Fruit fly (Drosophila melanogaster) whole organism, prepupa: ENCODE data around the gene Rrp45.

Source experiments
- Blimp-1 ChIP-seq: fragments of 200-800 bp; sonication (Bioruptor generic); optimal IDR thresholded peaks from 3 replicates; lab custom pipeline; 2017; ENCODE audit warnings: missing biosample characterization, missing genetic modification characterization, mild to moderate bottlenecking, moderate library complexity, missing genetic modification reagents
- CG10631 ChIP-seq: fragments of 200-800 bp; sonication (Bioruptor generic); optimal IDR thresholded peaks from 2 replicates; lab custom pipeline; 2016; ENCODE audit warnings: missing biosample characterization, missing genetic modification characterization
- CG10669 ChIP-seq: fragments of 200-800 bp; sonication (Bioruptor generic); optimal IDR thresholded peaks from 3 replicates; lab custom pipeline; 2018; ENCODE audit warnings: missing biosample characterization, mild to moderate bottlenecking, missing genetic modification characterization, moderate library complexity
- CG11762 ChIP-seq: fragments of 200-800 bp; sonication (Bioruptor generic); optimal IDR thresholded peaks from 3 replicates; lab custom pipeline; 2016; ENCODE audit warnings: missing biosample characterization, missing genetic modification characterization; ENCODE audit not compliant: insufficient read depth
- CG11902 ChIP-seq: fragments of 200-800 bp; sonication (Bioruptor generic); optimal IDR thresholded peaks from 3 replicates; lab custom pipeline; 2016; ENCODE audit warnings: missing biosample characterization, missing genetic modification characterization
- CG15336 ChIP-seq: fragments of 200-800 bp; sonication (Bioruptor generic); IDR thresholded peaks from 2 replicates; pipeline ENCODE4 v1.3.6; 2022; ENCODE audit warnings: missing biosample characterization, missing genetic modification characterization
- CG1621 ChIP-seq: fragments of 200-800 bp; sonication (Bioruptor generic); optimal IDR thresholded peaks from 3 replicates; lab custom pipeline; 2018; ENCODE audit warnings: missing biosample characterization, mild to moderate bottlenecking, missing genetic modification characterization
- CG16779 ChIP-seq: fragments of 200-800 bp; sonication (Bioruptor generic); optimal IDR thresholded peaks from 3 replicates; lab custom pipeline; 2017; ENCODE audit warnings: missing biosample characterization, mild to moderate bottlenecking, missing genetic modification characterization
- CG3032 ChIP-seq: fragments of 200-800 bp; optimal IDR thresholded peaks from 2 replicates; lab custom pipeline; 2019; ENCODE audit warnings: missing biosample characterization, mild to moderate bottlenecking, missing genetic modification characterization, moderate library complexity
- CG32006 ChIP-seq: fragments of 200-800 bp; sonication (Bioruptor generic); optimal IDR thresholded peaks from 3 replicates; lab custom pipeline; 2017; ENCODE audit warnings: missing biosample characterization, mild to moderate bottlenecking, missing genetic modification characterization
- CG34406 ChIP-seq: fragments of 200-800 bp; sonication (Bioruptor generic); optimal IDR thresholded peaks from 3 replicates; lab custom pipeline; 2016; ENCODE audit warnings: missing biosample characterization, missing genetic modification characterization
- CG3919 ChIP-seq: fragments of 200-800 bp; sonication (Bioruptor generic); optimal IDR thresholded peaks from 3 replicates; lab custom pipeline; 2016; ENCODE audit warnings: missing biosample characterization, missing genetic modification characterization
- CG4318 ChIP-seq: fragments of 200-800 bp; sonication (Bioruptor generic); optimal IDR thresholded peaks from 3 replicates; lab custom pipeline; 2017; ENCODE audit warnings: missing biosample characterization, mild to moderate bottlenecking, missing genetic modification characterization
- CG6163 ChIP-seq: fragments of 200-800 bp; sonication (Bioruptor generic); IDR thresholded peaks from 3 replicates; pipeline ENCODE4 v1.3.6; 2022; ENCODE audit warnings: missing biosample characterization, missing genetic modification characterization
- CG6792 ChIP-seq: fragments of 200-800 bp; sonication (Bioruptor generic); optimal IDR thresholded peaks from 3 replicates; lab custom pipeline; 2016; ENCODE audit warnings: missing biosample characterization, missing genetic modification characterization
- CG6854 ChIP-seq: fragments of 200-800 bp; sonication (Bioruptor generic); optimal IDR thresholded peaks from 2 replicates; lab custom pipeline; 2017; ENCODE audit warnings: missing biosample characterization, mild to moderate bottlenecking, missing genetic modification characterization
- CG7368 ChIP-seq: fragments of 200-800 bp; sonication (Bioruptor generic); optimal IDR thresholded peaks from 3 replicates; lab custom pipeline; 2016; ENCODE audit warnings: missing biosample characterization, missing genetic modification characterization
- CG8119 ChIP-seq: fragments of 200-800 bp; sonication (Bioruptor generic); IDR thresholded peaks from 3 replicates; pipeline ENCODE4 v1.3.6; 2022; ENCODE audit warnings: missing biosample characterization, missing genetic modification characterization
- CG8632 ChIP-seq: fragments of 200-800 bp; sonication (Bioruptor generic); optimal IDR thresholded peaks from 3 replicates; lab custom pipeline; 2016; ENCODE audit warnings: missing biosample characterization, missing genetic modification characterization
- CG9139 ChIP-seq: fragments of 200-800 bp; sonication (Bioruptor generic); optimal IDR thresholded peaks from 3 replicates; lab custom pipeline; 2017; ENCODE audit warnings: missing biosample characterization, mild to moderate bottlenecking, missing genetic modification characterization
- Eip75B ChIP-seq: fragments of 200-800 bp; sonication (Bioruptor generic); optimal IDR thresholded peaks from 3 replicates; lab custom pipeline; 2016; ENCODE audit warnings: missing biosample characterization, missing genetic modification characterization
- Eip93F ChIP-seq: fragments of 200-800 bp; sonication (Bioruptor generic); optimal IDR thresholded peaks from 2 replicates; lab custom pipeline; 2016; ENCODE audit warnings: missing biosample characterization, mild to moderate bottlenecking, missing genetic modification characterization
- Ets21C ChIP-seq: fragments of 200-800 bp; sonication (Bioruptor generic); optimal IDR thresholded peaks from 3 replicates; lab custom pipeline; 2016; ENCODE audit warnings: missing biosample characterization, missing genetic modification characterization
- Gug ChIP-seq: fragments of 200-800 bp; sonication (Bioruptor generic); IDR thresholded peaks from 2 replicates; pipeline ENCODE4 v1.3.6; 2022; ENCODE audit warnings: missing biosample characterization, missing genetic modification characterization
- Hr38 ChIP-seq: sonication (Bioruptor generic); optimal IDR thresholded peaks from 2 replicates; lab custom pipeline; 2016; ENCODE audit warnings: missing biosample characterization, missing genetic modification characterization
- Hr4 ChIP-seq: fragments of 200-800 bp; sonication (Bioruptor generic); optimal IDR thresholded peaks from 3 replicates; lab custom pipeline; 2016; ENCODE audit warnings: missing biosample characterization, missing genetic modification characterization
- Lpt ChIP-seq: fragments of 200-800 bp; sonication (Bioruptor generic); optimal IDR thresholded peaks from 3 replicates; lab custom pipeline; 2016; ENCODE audit warnings: missing biosample characterization, missing genetic modification characterization
- Met ChIP-seq: fragments of 200-800 bp; sonication (Bioruptor generic); optimal IDR thresholded peaks from 3 replicates; lab custom pipeline; 2016; ENCODE audit warnings: missing biosample characterization, missing genetic modification characterization
- OdsH ChIP-seq: fragments of 200-800 bp; sonication (Bioruptor generic); optimal IDR thresholded peaks from 3 replicates; lab custom pipeline; 2016; ENCODE audit warnings: missing biosample characterization, missing genetic modification characterization
- Sox102F ChIP-seq: fragments of 200-800 bp; sonication (Bioruptor generic); optimal IDR thresholded peaks from 2 replicates; lab custom pipeline; 2016; ENCODE audit warnings: missing biosample characterization, mild to moderate bottlenecking, missing genetic modification characterization
- Sox15 ChIP-seq: fragments of 200-800 bp; sonication (Bioruptor generic); optimal IDR thresholded peaks from 3 replicates; lab custom pipeline; 2016; ENCODE audit warnings: missing biosample characterization, missing genetic modification characterization
- achi ChIP-seq: fragments of 200-800 bp; sonication (Bioruptor generic); optimal IDR thresholded peaks from 3 replicates; lab custom pipeline; 2016; ENCODE audit warnings: missing biosample characterization, missing genetic modification characterization
- cyc ChIP-seq: fragments of 200-800 bp; sonication (Bioruptor generic); optimal IDR thresholded peaks from 3 replicates; lab custom pipeline; 2016; ENCODE audit warnings: missing biosample characterization, missing genetic modification characterization
- dac ChIP-seq: fragments of 200-800 bp; sonication (Bioruptor generic); optimal IDR thresholded peaks from 2 replicates; lab custom pipeline; 2017; ENCODE audit warnings: missing biosample characterization, mild to moderate bottlenecking, missing genetic modification characterization
- dsx ChIP-seq: fragments of 200-800 bp; optimal IDR thresholded peaks from 3 replicates; lab custom pipeline; 2019; ENCODE audit warnings: missing biosample characterization, mild to moderate bottlenecking, missing genetic modification characterization, moderate library complexity; ENCODE audit not compliant: poor library complexity, severe bottlenecking
- eg ChIP-seq: fragments of 200-800 bp; sonication (Bioruptor generic); IDR thresholded peaks from 3 replicates; pipeline ENCODE4 v1.3.6; 2022; ENCODE audit warnings: missing biosample characterization, missing genetic modification characterization
- esn ChIP-seq: fragments of 200-800 bp; sonication (Bioruptor generic); optimal IDR thresholded peaks from 2 replicates; lab custom pipeline; 2016; ENCODE audit warnings: missing biosample characterization, mild to moderate bottlenecking, missing genetic modification characterization, moderate library complexity
- fd59A ChIP-seq: fragments of 200-800 bp; sonication (Bioruptor generic); optimal IDR thresholded peaks from 2 replicates; lab custom pipeline; 2017; ENCODE audit warnings: missing biosample characterization, mild to moderate bottlenecking, missing genetic modification characterization, missing genetic modification reagents
- fd85E ChIP-seq: fragments of 200-800 bp; sonication (Bioruptor generic); optimal IDR thresholded peaks from 3 replicates; lab custom pipeline; 2016; ENCODE audit warnings: missing biosample characterization, missing genetic modification characterization
- fkh ChIP-seq: fragments of 200-800 bp; sonication (Bioruptor generic); optimal IDR thresholded peaks from 3 replicates; lab custom pipeline; 2017; ENCODE audit warnings: missing biosample characterization, mild to moderate bottlenecking, missing genetic modification characterization, moderate library complexity
- lz ChIP-seq: fragments of 200-800 bp; sonication (Bioruptor generic); optimal IDR thresholded peaks from 3 replicates; lab custom pipeline; 2016; ENCODE audit warnings: missing biosample characterization, missing genetic modification characterization
- pdm3 ChIP-seq: fragments of 200-800 bp; sonication (Bioruptor generic); optimal IDR thresholded peaks from 3 replicates; lab custom pipeline; 2016; ENCODE audit warnings: missing biosample characterization, missing genetic modification characterization
- salr ChIP-seq, 2 experiments: fragments of 200-800 bp; sonication (Bioruptor generic); optimal IDR thresholded peaks; 3 replicates each; lab custom pipeline; 2016 to 2018; ENCODE audit warnings: missing biosample characterization in 2 of 2, missing genetic modification characterization in 2 of 2, mild to moderate bottlenecking in 1 of 2
- spab ChIP-seq: fragments of 200-800 bp; sonication (Bioruptor generic); optimal IDR thresholded peaks from 2 replicates; lab custom pipeline; 2017; ENCODE audit warnings: missing biosample characterization, mild to moderate bottlenecking, missing genetic modification characterization, missing genetic modification reagents
- ss ChIP-seq, 2 experiments: fragments of 200-800 bp; sonication (Bioruptor generic); optimal IDR thresholded peaks; 2 replicates in 1 of 2; 3 replicates in 1 of 2; lab custom pipeline; 2017 to 2018; ENCODE audit warnings: mild to moderate bottlenecking in 2 of 2, missing biosample characterization in 2 of 2, missing genetic modification characterization in 2 of 2, moderate library complexity in 1 of 2
- svp ChIP-seq: fragments of 200-800 bp; sonication (Bioruptor generic); peaks from one replicate; lab custom pipeline; 2016; ENCODE audit warnings: missing biosample characterization, missing genetic modification characterization
- topi ChIP-seq: fragments of 200-800 bp; sonication (Bioruptor generic); optimal IDR thresholded peaks from 3 replicates; lab custom pipeline; 2016; ENCODE audit warnings: missing biosample characterization, missing genetic modification characterization
- vri ChIP-seq: fragments of 200-800 bp; sonication (Bioruptor generic); optimal IDR thresholded peaks from 3 replicates; lab custom pipeline; 2016; ENCODE audit warnings: missing biosample characterization, mild to moderate bottlenecking, missing genetic modification characterization

Rrp45 gene

dm6 chrX:16822080-16822479 lies 31.0 kb upstream of the Rrp45 start (continued):
- TF ChIP-seq Hr38 (GFP tag; lab: Kevin White, UChicago) (no peak), esn (peak; percentile 65), CG6792 (GFP tag; lab: Kevin White, UChicago) (peak; percentile 78), svp (peak; percentile 56), OdsH (GFP tag; lab: Kevin White, UChicago) (peak; percentile 81), ss (GFP tag; optimal IDR thresholded peaks at IDR 0.05; lab: Kevin White, UChicago) (peak; percentile 52 to 73), CG9139 (GFP tag; lab: Kevin White, UChicago) (peak; percentile 44), eg (GFP tag; lab: Robert Waterston, UW) (peak; percentile 93), cyc (GFP tag; lab: Kevin White, UChicago) (peak; percentile 39), spab (GFP tag; lab: Kevin White, UChicago) (peak; percentile 61), Met (GFP tag; lab: Kevin White, UChicago) (peak; percentile 63), fkh (GFP tag; lab: Kevin White, UChicago) (no peak), CG16779 (tag; lab: Kevin White, UChicago) (peak; percentile 31), Sox15 (GFP tag; lab: Kevin White, UChicago) (peak; percentile 34), dac (peak; percentile 54), CG32006 (GFP tag; lab: Kevin White, UChicago) (peak; percentile 86), fd59A (GFP tag; lab: Kevin White, UChicago) (peak; percentile 68), fd85E (GFP tag; lab: Kevin White, UChicago) (no peak), Eip75B (peak; percentile 47), Hr4 (GFP tag; lab: Kevin White, UChicago) (peak; percentile 83), CG6854 (GFP tag; lab: Kevin White, UChicago) (no peak), CG8632 (GFP tag; lab: Kevin White, UChicago) (peak; percentile 76), CG10669 (GFP tag; lab: Kevin White, UChicago) (peak; percentile 65), vri (GFP tag; lab: Kevin White, UChicago) (no peak), CG8119 (GFP tag; lab: Robert Waterston, UW) (peak; percentile 94), lz (GFP tag; lab: Kevin White, UChicago) (peak; percentile 58), CG10631 (GFP tag; lab: Kevin White, UChicago) (peak; percentile 71), CG15336 (GFP tag; lab: Robert Waterston, UW) (peak; percentile 93), Gug (GFP tag; lab: Robert Waterston, UW) (peak; percentile 86), Sox102F (GFP tag; lab: Kevin White, UChicago) (peak; percentile 47), CG4318 (peak; percentile 62)

- TF ChIP-seq CG6163 (GFP tag; lab: Robert Waterston, UW) (0 out of 3 replicates have a peak, but pooled peaks have one; percentile 40), eg (GFP tag; lab: Robert Waterston, UW) (peak; percentile 62), CG4318 (peak; percentile 26), spab (GFP tag; lab: Kevin White, UChicago) (no peak), dac (no peak), CG6854 (GFP tag; lab: Kevin White, UChicago) (no peak), CG1621 (tag; lab: Kevin White, UChicago) (no peak), CG10631 (GFP tag; lab: Kevin White, UChicago) (peak; percentile 5), fkh (GFP tag; lab: Kevin White, UChicago) (no peak), CG11902 (GFP tag; lab: Kevin White, UChicago) (no peak), CG7368 (GFP tag; lab: Kevin White, UChicago) (no peak), ss (GFP tag; optimal IDR thresholded peaks at IDR 0.05; lab: Kevin White, UChicago) (no peak), CG3032 (tag; lab: Kevin White, UChicago) (no peak), Sox15 (GFP tag; lab: Kevin White, UChicago) (no peak), dsx (GFP tag; lab: Kevin White, UChicago) (no peak), svp (no peak), Ets21C (GFP tag; lab: Kevin White, UChicago) (no peak), Sox102F (GFP tag; lab: Kevin White, UChicago) (no peak), vri (GFP tag; lab: Kevin White, UChicago) (no peak), topi (GFP tag; lab: Kevin White, UChicago) (no peak), CG11762 (GFP tag; lab: Kevin White, UChicago) (peak; percentile 10), CG3919 (no peak), pdm3 (GFP tag; lab: Kevin White, UChicago) (peak; percentile 35), Blimp-1 (GFP tag; lab: Kevin White, UChicago) (no peak), CG34406 (GFP tag; lab: Kevin White, UChicago) (no peak), Eip75B (no peak), salr (GFP tag; optimal IDR thresholded peaks at IDR 0.05; lab: Kevin White, UChicago) (no peak), Hr38 (GFP tag; lab: Kevin White, UChicago) (no peak), achi (GFP tag; lab: Kevin White, UChicago) (peak; percentile 10), Lpt (no peak), Eip93F (GFP tag; lab: Kevin White, UChicago) (no peak), CG32006 (GFP tag; lab: Kevin White, UChicago) (peak; percentile 63), lz (GFP tag; lab: Kevin White, UChicago) (no peak)
Observed at dm6 chrX:16821216-16821615, 30.1 kb upstream of the Rrp45 start.
